Fruit fly (Drosophila melanogaster): Measurements from ENCODE around the gene CG5515.
A peak's percentile ranks its signal among the peaks of the same experiment; 100 is the strongest.

The CG5515 gene

DNA sequence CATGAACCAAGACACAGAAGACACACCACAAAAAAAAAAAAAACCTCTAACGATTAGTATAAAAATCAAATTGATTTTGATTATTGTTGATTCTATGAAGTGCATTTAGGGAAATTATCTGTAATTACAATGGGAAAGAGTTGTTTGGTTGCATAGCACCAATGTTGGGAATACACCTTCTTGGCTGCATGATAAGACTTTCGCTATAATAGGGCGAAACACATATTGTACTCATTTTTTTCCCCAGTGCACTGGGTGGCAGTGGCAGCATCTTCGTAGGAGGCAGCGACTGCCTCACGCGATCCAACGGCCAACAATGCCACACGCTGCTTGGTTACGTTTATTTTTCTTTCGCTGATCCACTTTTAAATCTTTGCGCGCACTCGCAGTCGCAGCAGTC lies 15.3 kb upstream of the CG5515 start (continued):
- no peak for TF ChIP-seq Sox15 (GFP tag; optimal IDR thresholded peaks at IDR 0.05)
- no peak for TF ChIP-seq Gug (GFP tag; IDR thresholded peaks at IDR 0.05)
- TF ChIP-seq topi (GFP tag; optimal IDR thresholded peaks at IDR 0.05): no peak
- no peak for TF ChIP-seq fd85E (GFP tag; optimal IDR thresholded peaks at IDR 0.05)
- TF ChIP-seq CG31627 (GFP tag; optimal IDR thresholded peaks at IDR 0.05): peak; percentile 22
- TF ChIP-seq CG6276 (GFP tag; optimal IDR thresholded peaks at IDR 0.05): peak; percentile 49
- TF ChIP-seq CG7368 (GFP tag; optimal IDR thresholded peaks at IDR 0.05): no peak
- no peak for TF ChIP-seq Ets21C (GFP tag; optimal IDR thresholded peaks at IDR 0.05)
- TF ChIP-seq Smox (GFP tag; optimal IDR thresholded peaks at IDR 0.05): no peak
- no peak for TF ChIP-seq Eip93F (GFP tag; optimal IDR thresholded peaks at IDR 0.05)
- no peak for TF ChIP-seq CG1621 (tag; optimal IDR thresholded peaks at IDR 0.05)
- peak; percentile 40 for TF ChIP-seq pdm3 (GFP tag; optimal IDR thresholded peaks at IDR 0.05)
- TF ChIP-seq CG11762 (GFP tag; optimal IDR thresholded peaks at IDR 0.05; ENCODE audit: insufficient read depth): no peak
- TF ChIP-seq Hr39 (GFP tag; optimal IDR thresholded peaks at IDR 0.05): peak; percentile 19
- no peak for TF ChIP-seq CG10669 (GFP tag; optimal IDR thresholded peaks at IDR 0.05)
- no peak for TF ChIP-seq CG6854 (GFP tag; optimal IDR thresholded peaks at IDR 0.05)
- TF ChIP-seq CG16779 (tag; optimal IDR thresholded peaks at IDR 0.05): no peak
- no peak for TF ChIP-seq spab (GFP tag; optimal IDR thresholded peaks at IDR 0.05)
- TF ChIP-seq CG15336 (GFP tag; IDR thresholded peaks at IDR 0.05): peak; percentile 68
- TF ChIP-seq CG11902 (GFP tag; optimal IDR thresholded peaks at IDR 0.05): no peak
- TF ChIP-seq Hr38 (GFP tag; optimal IDR thresholded peaks at IDR 0.05): no peak
- peak; percentile 45 for TF ChIP-seq OdsH (GFP tag; optimal IDR thresholded peaks at IDR 0.05)
- TF ChIP-seq CG3919 (GFP tag; optimal IDR thresholded peaks at IDR 0.05): peak; percentile 41
- peak; percentile 34 for TF ChIP-seq achi (GFP tag; optimal IDR thresholded peaks at IDR 0.05)
- TF ChIP-seq lz (GFP tag; optimal IDR thresholded peaks at IDR 0.05): peak; percentile 5
- TF ChIP-seq svp (GFP tag): no peak
- no peak for TF ChIP-seq dsx (GFP tag; optimal IDR thresholded peaks at IDR 0.05; ENCODE audit: poor library complexity, severe bottlenecking)
- peak; percentile 22; the same call in 1 of the 3 replicates for TF ChIP-seq eg (GFP tag; IDR thresholded peaks at IDR 0.05)
- no peak for TF ChIP-seq fkh (GFP tag; optimal IDR thresholded peaks at IDR 0.05)
- TF ChIP-seq dac (GFP tag; optimal IDR thresholded peaks at IDR 0.05): peak; percentile 66
- peak; percentile 28 for TF ChIP-seq Lpt (GFP tag; optimal IDR thresholded peaks at IDR 0.05)
- 0 out of 2 replicates have a peak, but pooled peaks have one; percentile 30 for TF ChIP-seq CG11294 (GFP tag; IDR thresholded peaks at IDR 0.05)
- peak; percentile 11 for TF ChIP-seq acj6 (GFP tag; optimal IDR thresholded peaks at IDR 0.05)
- TF ChIP-seq vri (GFP tag; optimal IDR thresholded peaks at IDR 0.05): no peak
- no peak for TF ChIP-seq CG8319 (GFP tag; optimal IDR thresholded peaks at IDR 0.05)

DNA sequence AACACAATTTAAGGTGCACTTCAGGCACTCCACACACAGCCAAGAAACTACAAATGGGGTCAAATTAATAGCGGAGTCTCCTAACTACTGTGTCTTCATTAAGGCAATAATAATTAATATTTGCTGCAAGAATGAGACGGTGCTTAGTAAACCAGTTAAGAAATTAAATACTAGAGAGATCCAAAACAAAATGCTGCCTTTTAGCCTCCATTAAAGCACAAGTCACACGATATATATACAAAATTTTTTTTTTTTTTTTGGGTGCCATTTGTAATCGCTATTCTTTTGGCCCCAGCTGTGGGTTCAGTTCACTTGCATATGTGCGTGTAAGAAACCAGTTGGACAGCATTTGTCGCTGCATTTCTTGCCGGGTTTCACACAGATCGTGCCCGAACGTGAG lies 14.7 kb upstream of the CG5515 start:
- peak; percentile 26 for TF ChIP-seq CG9139 (GFP tag; optimal IDR thresholded peaks at IDR 0.05)
- peak; percentile 90 for TF ChIP-seq CG6276 (GFP tag; optimal IDR thresholded peaks at IDR 0.05)
- TF ChIP-seq CG1621 (tag; optimal IDR thresholded peaks at IDR 0.05): peak; percentile 53
- TF ChIP-seq Sox15 (GFP tag; optimal IDR thresholded peaks at IDR 0.05): peak; percentile 79
- peak; percentile 80 for TF ChIP-seq Gug (GFP tag; IDR thresholded peaks at IDR 0.05)
- TF ChIP-seq pdm3 (GFP tag; optimal IDR thresholded peaks at IDR 0.05): peak; percentile 89
- peak; percentile 89 for TF ChIP-seq esn (GFP tag; optimal IDR thresholded peaks at IDR 0.05)
- TF ChIP-seq acj6 (GFP tag; optimal IDR thresholded peaks at IDR 0.05): peak; percentile 85
- TF ChIP-seq dac (GFP tag; optimal IDR thresholded peaks at IDR 0.05): peak; percentile 80
- peak; percentile 78 for TF ChIP-seq CG16779 (tag; optimal IDR thresholded peaks at IDR 0.05)
- peak; percentile 77 for TF ChIP-seq CG6854 (GFP tag; optimal IDR thresholded peaks at IDR 0.05)
- peak; percentile 84 for TF ChIP-seq CG34406 (GFP tag; optimal IDR thresholded peaks at IDR 0.05)
- peak; percentile 92 for TF ChIP-seq Hr4 (GFP tag; optimal IDR thresholded peaks at IDR 0.05)
- peak; percentile 76 for TF ChIP-seq cyc (GFP tag; optimal IDR thresholded peaks at IDR 0.05)
- TF ChIP-seq OdsH (GFP tag; optimal IDR thresholded peaks at IDR 0.05): peak; percentile 88
- TF ChIP-seq eg (GFP tag; IDR thresholded peaks at IDR 0.05): peak; percentile 84
- TF ChIP-seq CG11762 (GFP tag; optimal IDR thresholded peaks at IDR 0.05; ENCODE audit: insufficient read depth): peak; percentile 85
- TF ChIP-seq achi (GFP tag; optimal IDR thresholded peaks at IDR 0.05): peak; percentile 86
- TF ChIP-seq CG10669 (GFP tag; optimal IDR thresholded peaks at IDR 0.05): peak; percentile 72
- peak; percentile 89 for TF ChIP-seq topi (GFP tag; optimal IDR thresholded peaks at IDR 0.05)
- TF ChIP-seq ss (GFP tag; optimal IDR thresholded peaks at IDR 0.05): peak; percentile 82 to 86
- TF ChIP-seq svp (GFP tag): peak; percentile 94
- TF ChIP-seq CG3919 (GFP tag; optimal IDR thresholded peaks at IDR 0.05): peak; percentile 89
- TF ChIP-seq lz (GFP tag; optimal IDR thresholded peaks at IDR 0.05): peak; percentile 84
- peak; percentile 88 for TF ChIP-seq Eip75B (GFP tag; optimal IDR thresholded peaks at IDR 0.05)
- TF ChIP-seq Hr38 (GFP tag; optimal IDR thresholded peaks at IDR 0.05): no peak
- TF ChIP-seq salr (GFP tag; optimal IDR thresholded peaks at IDR 0.05): peak; percentile 18 to 76
- peak; percentile 78 for TF ChIP-seq Eip93F (GFP tag; optimal IDR thresholded peaks at IDR 0.05)
- TF ChIP-seq spab (GFP tag; optimal IDR thresholded peaks at IDR 0.05): peak; percentile 69
- TF ChIP-seq Blimp-1 (GFP tag; optimal IDR thresholded peaks at IDR 0.05): peak; percentile 31
- TF ChIP-seq CG8319 (GFP tag; optimal IDR thresholded peaks at IDR 0.05): peak; percentile 72
- peak; percentile 76 for TF ChIP-seq CG4318 (GFP tag; optimal IDR thresholded peaks at IDR 0.05)
- no peak for TF ChIP-seq fkh (GFP tag; optimal IDR thresholded peaks at IDR 0.05)
- peak; percentile 85 for TF ChIP-seq CG8632 (GFP tag; optimal IDR thresholded peaks at IDR 0.05)
- TF ChIP-seq Smox (GFP tag; optimal IDR thresholded peaks at IDR 0.05): peak; percentile 81
